Fruit fly (Drosophila melanogaster) whole organism, wandering third instar larva: ENCODE measurements around the gene MtnB.

Experiments
- CrebA ChIP-seq: fragments of 200-800 bp; sonication (Bioruptor generic); optimal IDR thresholded peaks from 2 replicates; lab custom pipeline; 2016; ENCODE audit warnings: missing biosample characterization, mild to moderate bottlenecking, missing genetic modification characterization, borderline replicate concordance
- Dif ChIP-seq: fragments of 200-275, 200-300 bp; sonication (Bioruptor generic); optimal IDR thresholded peaks from 2 replicates; lab custom pipeline; 2018; ENCODE audit warnings: missing biosample characterization, missing genetic modification characterization; ENCODE audit not compliant: partially characterized antibody
- Hr83 ChIP-seq: fragments of 200-300 bp; sonication (Bioruptor generic); optimal IDR thresholded peaks from 2 replicates; lab custom pipeline; 2016; ENCODE audit warnings: missing biosample characterization, mild to moderate bottlenecking, missing genetic modification characterization, moderate library complexity; ENCODE audit not compliant: poor library complexity, severe bottlenecking
- Mio ChIP-seq: sonication (Bioruptor generic); optimal IDR thresholded peaks from 2 replicates; lab custom pipeline; 2016; ENCODE audit warnings: missing biosample characterization, missing genetic modification characterization
- Myc ChIP-seq: fragments of >200 bp; optimal IDR thresholded peaks from 2 replicates; lab custom pipeline; 2017
- Rel ChIP-seq, 2 experiments: fragments of 200-800 bp; sonication (Bioruptor generic) in 1 of 2; optimal IDR thresholded peaks; 2 replicates in 1 of 2; 3 replicates in 1 of 2; lab custom pipeline; 2016 to 2019; ENCODE audit warnings: mild to moderate bottlenecking in 2 of 2, missing biosample characterization in 2 of 2, missing genetic modification characterization in 2 of 2, moderate library complexity in 1 of 2
- Vsx2 ChIP-seq: fragments of 200-300, 225-300 bp; sonication (Bioruptor generic); optimal IDR thresholded peaks from 2 replicates; lab custom pipeline; 2018; ENCODE audit warnings: missing biosample characterization, missing genetic modification characterization; ENCODE audit not compliant: partially characterized antibody
- br ChIP-seq: fragments of 200-800 bp; sonication (Bioruptor generic); optimal IDR thresholded peaks from 2 replicates; lab custom pipeline; 2016; ENCODE audit warnings: missing biosample characterization, missing genetic modification characterization
- brk ChIP-seq: fragments of 200-800 bp; sonication (Bioruptor generic); optimal IDR thresholded peaks from 2 replicates; lab custom pipeline; 2016; ENCODE audit warnings: missing biosample characterization, mild to moderate bottlenecking, missing genetic modification characterization
- foxo ChIP-seq, 2 experiments: fragments of 200-800 bp; sonication (Bioruptor generic); optimal IDR thresholded peaks; 2 replicates in 1 of 2; 3 replicates in 1 of 2; lab custom pipeline; 2016 to 2017; ENCODE audit warnings: missing biosample characterization in 2 of 2, missing genetic modification characterization in 2 of 2
- jim ChIP-seq: fragments of 175-275, 200-325 bp; sonication (Bioruptor generic); optimal IDR thresholded peaks from 2 replicates; lab custom pipeline; 2016; ENCODE audit warnings: missing biosample characterization, mild to moderate bottlenecking, missing genetic modification characterization
- lola ChIP-seq: fragments of >200 bp; optimal IDR thresholded peaks from 2 replicates; lab custom pipeline; 2017; ENCODE audit warnings: missing biosample characterization, missing genetic modification characterization
- pan ChIP-seq: fragments of >200 bp; optimal IDR thresholded peaks from 2 replicates; lab custom pipeline; 2017
- rgr ChIP-seq: fragments of 200-800 bp; sonication (Bioruptor generic); optimal IDR thresholded peaks from 3 replicates; lab custom pipeline; 2016; ENCODE audit warnings: missing biosample characterization, mild to moderate bottlenecking, missing genetic modification characterization
- sage ChIP-seq: fragments of 200-800 bp; sonication (Bioruptor generic); optimal IDR thresholded peaks from 2 replicates; lab custom pipeline; 2016; ENCODE audit warnings: missing biosample characterization, mild to moderate bottlenecking, missing genetic modification characterization
- sv ChIP-seq: fragments of 200-800 bp; sonication (Bioruptor generic); optimal IDR thresholded peaks from 3 replicates; lab custom pipeline; 2016; ENCODE audit warnings: missing biosample characterization, missing genetic modification characterization
- tai ChIP-seq: sonication (Bioruptor generic); optimal IDR thresholded peaks from 2 replicates; lab custom pipeline; 2016; ENCODE audit warnings: missing biosample characterization, missing genetic modification characterization
- usp ChIP-seq: fragments of >200 bp; optimal IDR thresholded peaks from 2 replicates; lab custom pipeline; 2017; ENCODE audit warnings: missing biosample characterization, missing genetic modification characterization
- woc ChIP-seq: sonication (Bioruptor generic); optimal IDR thresholded peaks from 2 replicates; lab custom pipeline; 2016; ENCODE audit warnings: missing biosample characterization, mild to moderate bottlenecking, missing genetic modification characterization

MtnB gene

dm6 chr3R:20484441-20484840 is 19.1 kb downstream of the MtnB start, which contains the start of gene Gfrl:
Gene Gfrl, minus strand, starts transcription at chr3R:20484588.
- TF ChIP-seq woc (GFP tag; lab: Kevin White, UChicago) (no peak), Myc (lab: Kevin White, UChicago) (no peak), usp (GFP tag; lab: Kevin White, UChicago) (no peak), foxo (GFP tag; optimal IDR thresholded peaks at IDR 0.05; lab: Kevin White, UChicago) (no peak), jim (no peak), brk (GFP tag; lab: Kevin White, UChicago) (no peak), Dif (GFP tag; lab: Kevin White, UChicago) (no peak), CrebA (GFP tag; lab: Kevin White, UChicago) (no peak), sv (GFP tag; lab: Kevin White, UChicago) (no peak)

- TF ChIP-seq rgr (GFP tag; lab: Kevin White, UChicago): no peak
- TF ChIP-seq Vsx2 (GFP tag; lab: Kevin White, UChicago): no peak
- TF ChIP-seq CrebA (GFP tag; lab: Kevin White, UChicago): no peak
- TF ChIP-seq lola (GFP tag; lab: Kevin White, UChicago): no peak
- no peak for TF ChIP-seq Mio (GFP tag; lab: Kevin White, UChicago)
- no peak for TF ChIP-seq br
- TF ChIP-seq tai (GFP tag; lab: Kevin White, UChicago): no peak
- TF ChIP-seq jim: no peak
- TF ChIP-seq sage (GFP tag; lab: Kevin White, UChicago): no peak
- no peak for TF ChIP-seq Rel (GFP tag; optimal IDR thresholded peaks at IDR 0.05; lab: Kevin White, UChicago)
- no peak for TF ChIP-seq Rel (tag; optimal IDR thresholded peaks at IDR 0.05; lab: Kevin White, UChicago)
- no peak for TF ChIP-seq pan (lab: Kevin White, UChicago)
- no peak for TF ChIP-seq Hr83
- TF ChIP-seq, all 38 proteins: peak for 0
These were observed 30.7 kb downstream of the MtnB start for dm6 chr3R:20472764-20473390.

dm6 chr3R:20464267-20464768 is 39.2 kb downstream of the MtnB start:
- TF ChIP-seq Myc (lab: Kevin White, UChicago) (peak; percentile 69), woc (GFP tag; lab: Kevin White, UChicago) (no peak)
